Fruit fly (Drosophila melanogaster): Measurements from ENCODE around the gene CG8001.
A peak's percentile ranks its signal among the peaks of the same experiment; 100 is the strongest.

Gene CG8001

dm6 chr3L:1735603-1736002 is 20.4 kb upstream of the CG8001 start, which contains the start of gene Oseg4 (continued):
- TF ChIP-seq Gug (GFP tag; IDR thresholded peaks at IDR 0.05), result no peak
- peak; percentile 64 for TF ChIP-seq Dp (GFP tag; optimal IDR thresholded peaks at IDR 0.05)
- TF ChIP-seq CG9797 (GFP tag; optimal IDR thresholded peaks at IDR 0.05), result no peak
- TF ChIP-seq scrt (GFP tag; optimal IDR thresholded peaks at IDR 0.05), result peak; percentile 57
- TF ChIP-seq CG7556 (GFP tag; optimal IDR thresholded peaks at IDR 0.05), result no peak
- TF ChIP-seq Atf3 (GFP tag; optimal IDR thresholded peaks at IDR 0.05), result no peak
- no peak for TF ChIP-seq CG6813 (GFP tag; optimal IDR thresholded peaks at IDR 0.05)
- no peak for TF ChIP-seq cad (GFP tag; optimal IDR thresholded peaks at IDR 0.05)
- TF ChIP-seq CG8359 (GFP tag; optimal IDR thresholded peaks at IDR 0.05; ENCODE audit: borderline replicate concordance), result no peak
- no peak for TF ChIP-seq jigr1 (GFP tag; IDR thresholded peaks at IDR 0.05)
- TF ChIP-seq sug (tag; optimal IDR thresholded peaks at IDR 0.05), result no peak
- TF ChIP-seq E2f2 (GFP tag; IDR thresholded peaks at IDR 0.05), result peak; percentile 72
- TF ChIP-seq CG1602 (GFP tag; optimal IDR thresholded peaks at IDR 0.05), result no peak
- no peak for TF ChIP-seq CG11247 (GFP tag; IDR thresholded peaks at IDR 0.05)
- no peak for TF ChIP-seq Tbp (GFP tag; optimal IDR thresholded peaks at IDR 0.05)
- TF ChIP-seq Opbp (GFP tag; IDR thresholded peaks at IDR 0.05; ENCODE audit: partially characterized antibody), result no peak
- peak; percentile 47 for TF ChIP-seq Dref (GFP tag; IDR thresholded peaks at IDR 0.05)
- no peak for TF ChIP-seq chinmo (GFP tag; IDR thresholded peaks at IDR 0.05; ENCODE audit: partially characterized antibody)
- peak; percentile 7 for TF ChIP-seq Sry-δ (GFP tag; optimal IDR thresholded peaks at IDR 0.05)
- TF ChIP-seq CG8089 (GFP tag; optimal IDR thresholded peaks at IDR 0.05), result no peak
- TF ChIP-seq CG12744 (GFP tag; optimal IDR thresholded peaks at IDR 0.05), result no peak
- peak in 1 of 2 experiments; percentile 28 for TF ChIP-seq crp (GFP tag; optimal IDR thresholded peaks at IDR 0.05)
- no peak for TF ChIP-seq Xbp1 (GFP tag; optimal IDR thresholded peaks at IDR 0.05)
- TF ChIP-seq CG4854 (GFP tag; optimal IDR thresholded peaks at IDR 0.05), result no peak
- TF ChIP-seq PHDP (tag; optimal IDR thresholded peaks at IDR 0.05), result no peak
- TF ChIP-seq odd (GFP tag; optimal IDR thresholded peaks at IDR 0.05), result no peak

dm6 chr3L:1737898-1738322 is 18.0 kb upstream of the CG8001 start, which contains the start of gene PIG-Wb:
TSS of gene PIG-Wb (minus strand) at chr3L:1738106.
- 0 out of 3 replicates have a peak, but pooled peaks have one; percentile 15 for TF ChIP-seq CG11456 (GFP tag; IDR thresholded peaks at IDR 0.05)
- peak; percentile 34; the same call in 2 of the 3 replicates for TF ChIP-seq row (GFP tag; IDR thresholded peaks at IDR 0.05)
- no peak for TF ChIP-seq CG13123 (GFP tag; optimal IDR thresholded peaks at IDR 0.05)
- peak; percentile 4 for TF ChIP-seq Dad (GFP tag; optimal IDR thresholded peaks at IDR 0.05)
- peak; percentile 82 for TF ChIP-seq CG10543 (GFP tag; optimal IDR thresholded peaks at IDR 0.05)
- TF ChIP-seq aop (GFP tag; IDR thresholded peaks at IDR 0.05), result no peak
- TF ChIP-seq chif (GFP tag; optimal IDR thresholded peaks at IDR 0.05), result no peak
- TF ChIP-seq luna (GFP tag; optimal IDR thresholded peaks at IDR 0.05), result no peak
- TF ChIP-seq CG2120 (GFP tag; optimal IDR thresholded peaks at IDR 0.05), result peak; percentile 20
- TF ChIP-seq ftz-f1 (GFP tag; optimal IDR thresholded peaks at IDR 0.05), result peak; percentile 50
- TF ChIP-seq CG12219 (GFP tag; optimal IDR thresholded peaks at IDR 0.05), result peak; percentile 14
- TF ChIP-seq Dek (tag; optimal IDR thresholded peaks at IDR 0.05), result no peak
- TF ChIP-seq CG13424 (tag; optimal IDR thresholded peaks at IDR 0.05), result peak; percentile 34
- no peak for TF ChIP-seq inv (GFP tag; IDR thresholded peaks at IDR 0.05; ENCODE audit: partially characterized antibody)
- peak; percentile 45 for TF ChIP-seq Med (GFP tag)
- TF ChIP-seq chinmo (GFP tag; IDR thresholded peaks at IDR 0.05; ENCODE audit: partially characterized antibody), result no peak
- TF ChIP-seq lab (GFP tag; optimal IDR thresholded peaks at IDR 0.05), result peak; percentile 95
- peak; percentile 88 for TF ChIP-seq exex (tag; optimal IDR thresholded peaks at IDR 0.05)
- no peak for TF ChIP-seq tx (GFP tag; optimal IDR thresholded peaks at IDR 0.05)
- no peak for TF ChIP-seq pb (GFP tag; optimal IDR thresholded peaks at IDR 0.05)
- 0 out of 2 replicates have a peak, but pooled peaks have one; percentile 21 for TF ChIP-seq seq (GFP tag; IDR thresholded peaks at IDR 0.05)
- TF ChIP-seq odd (GFP tag; optimal IDR thresholded peaks at IDR 0.05), result peak; percentile 2
- TF ChIP-seq CG14441 (GFP tag; IDR thresholded peaks at IDR 0.05), result peak; percentile 40; the same call in 1 of the 2 replicates
- TF ChIP-seq CG14050 (GFP tag; IDR thresholded peaks at IDR 0.05), result no peak
- peak in 1 of 2 experiments; percentile 26 for TF ChIP-seq Hr51 (GFP tag; optimal IDR thresholded peaks at IDR 0.05)
- peak; percentile 27 for TF ChIP-seq CG15269 (tag; optimal IDR thresholded peaks at IDR 0.05)
- TF ChIP-seq PHDP (tag; optimal IDR thresholded peaks at IDR 0.05), result peak; percentile 34
- TF ChIP-seq Lim3 (GFP tag; IDR thresholded peaks at IDR 0.05), result no peak
